Fruit fly (Drosophila melanogaster) whole organism, adult: ENCODE measurements around the gene CG9044.

Source experiments
- CG5204 ChIP-seq: fragments of 200-800 bp; sonication (Bioruptor generic); optimal IDR thresholded peaks from 2 replicates; lab custom pipeline; 2016; ENCODE audit warnings: missing biosample characterization, missing genetic modification characterization
- kay ChIP-seq: fragments of 200-800 bp; sonication (Bioruptor generic); peaks from one replicate; lab custom pipeline; 2016; ENCODE audit warnings: missing biosample characterization, missing genetic modification characterization, borderline replicate concordance

DNA sequence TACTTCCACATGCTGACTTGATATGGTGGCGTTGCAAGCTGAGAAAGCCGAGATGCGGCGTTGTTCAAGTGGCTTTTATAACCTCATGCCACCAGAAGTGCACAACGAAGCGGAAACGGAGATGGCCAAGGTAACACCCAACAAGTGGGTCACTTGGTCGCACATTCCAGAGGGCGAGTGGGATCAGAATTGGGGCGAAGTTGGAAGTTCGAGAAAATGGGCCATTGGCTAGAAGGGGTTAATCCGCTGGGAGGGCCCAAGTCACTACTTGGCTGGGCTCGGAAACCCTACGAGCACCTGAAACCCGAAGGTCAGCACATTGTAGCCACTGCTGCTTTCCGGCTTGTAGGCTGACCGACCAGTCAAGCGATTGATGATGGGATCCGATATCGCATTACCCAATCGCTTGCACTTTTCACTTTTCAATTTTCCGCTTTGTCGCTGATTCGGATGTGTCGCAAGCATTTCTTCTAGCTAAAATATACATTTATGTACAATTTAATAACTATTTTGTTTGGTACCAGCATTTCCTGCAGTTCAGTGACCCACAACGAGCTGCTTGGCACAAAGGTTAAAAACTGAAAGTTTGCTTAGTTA, 9.4 kb downstream of the CG9044 start, which contains the start of gene Vm26Ac:
- TF ChIP-seq kay: no peak
- no peak for TF ChIP-seq CG5204 (GFP tag; lab: Kevin White, UChicago)
